Worm (Caenorhabditis elegans) whole organism, L2 larva: ENCODE measurements around the gene C25F9.15.
A peak's percentile ranks its signal among the peaks of the same experiment; 100 is the strongest.

Source experiments
- C34F6.9 ChIP-seq: fragments of 150-350 bp; optimal IDR thresholded peaks from 2 replicates; lab custom pipeline; 2014; ENCODE audit warnings: missing biosample characterization, missing genetic modification characterization
- F13H6.1 ChIP-seq: sonication (generic microtip); optimal IDR thresholded peaks from 2 replicates; lab custom pipeline; 2016; ENCODE audit warnings: missing genetic modification characterization, missing compliant biosample characterization
- R02D3.7 ChIP-seq: fragments of 150-350 bp; optimal IDR thresholded peaks from 2 replicates; lab custom pipeline; 2014; ENCODE audit warnings: missing biosample characterization, missing genetic modification characterization
- Y55F3AM.14 ChIP-seq: fragments of 200-800 bp; sonication (Bioruptor generic); optimal IDR thresholded peaks from 2 replicates; lab custom pipeline; 2018; ENCODE audit warnings: mild to moderate bottlenecking, missing genetic modification characterization, missing compliant biosample characterization
- ZK546.5 ChIP-seq: sonication (generic microtip); optimal IDR thresholded peaks from 2 replicates; lab custom pipeline; 2017; ENCODE audit warnings: missing biosample characterization, missing genetic modification characterization
- alr-1 ChIP-seq: fragments of 150-350 bp; optimal IDR thresholded peaks from 2 replicates; lab custom pipeline; 2014; ENCODE audit warnings: missing biosample characterization, missing genetic modification characterization
- aly-2 ChIP-seq: fragments of 150-350 bp; optimal IDR thresholded peaks from 2 replicates; lab custom pipeline; 2014; ENCODE audit warnings: missing biosample characterization, missing genetic modification characterization
- ama-1 ChIP-seq: fragments of 150-350 bp; optimal IDR thresholded peaks from 2 replicates; lab custom pipeline; 2018; ENCODE audit warnings: inconsistent platforms
- blmp-1 ChIP-seq: sonication (generic microtip); optimal IDR thresholded peaks from 2 replicates; lab custom pipeline; 2017; ENCODE audit warnings: missing genetic modification characterization, mild to moderate bottlenecking, missing compliant biosample characterization, antibody characterized with exemption, moderate library complexity; ENCODE audit not compliant: insufficient read depth
- ceh-16 ChIP-seq: fragments of 150-350 bp; optimal IDR thresholded peaks from 2 replicates; lab custom pipeline; 2014; ENCODE audit warnings: missing biosample characterization, missing genetic modification characterization
- dmd-4 ChIP-seq: sonication (generic microtip); optimal IDR thresholded peaks from 2 replicates; lab custom pipeline; 2017; ENCODE audit warnings: missing biosample characterization, missing genetic modification characterization
- egl-27 ChIP-seq: sonication (generic microtip); optimal IDR thresholded peaks from 3 replicates; lab custom pipeline; 2017; ENCODE audit warnings: missing biosample characterization, missing genetic modification reagents, missing genetic modification characterization
- elt-1 ChIP-seq: fragments of 150-350 bp; optimal IDR thresholded peaks from 2 replicates; lab custom pipeline; 2014; ENCODE audit warnings: missing biosample characterization, missing genetic modification characterization
- elt-3 ChIP-seq: sonication (generic microtip); optimal IDR thresholded peaks from 2 replicates; lab custom pipeline; 2017; ENCODE audit warnings: missing biosample characterization, missing genetic modification characterization
- fos-1 ChIP-seq: fragments of 150-350 bp; optimal IDR thresholded peaks from 2 replicates; lab custom pipeline; 2014; ENCODE audit warnings: missing biosample characterization, missing genetic modification characterization
- gmeb-1 ChIP-seq: fragments of 150-350 bp; optimal IDR thresholded peaks from 2 replicates; lab custom pipeline; 2014; ENCODE audit warnings: missing biosample characterization, missing genetic modification characterization
- lin-11 ChIP-seq: fragments of 150-350 bp; sonication (generic microtip); optimal IDR thresholded peaks from 2 replicates; lab custom pipeline; 2014; ENCODE audit warnings: missing biosample characterization, missing genetic modification characterization, inconsistent platforms, mixed read lengths
- lin-13 ChIP-seq: fragments of 150-350 bp; optimal IDR thresholded peaks from 2 replicates; lab custom pipeline; 2014; ENCODE audit warnings: missing biosample characterization, missing genetic modification reagents, missing genetic modification characterization
- lsy-2 ChIP-seq, 2 experiments: fragments of 150-350 bp in 1 of 2; sonication (generic microtip) in 1 of 2; optimal IDR thresholded peaks; 2 replicates each; lab custom pipeline; 2014 to 2017; ENCODE audit warnings: missing biosample characterization in 2 of 2, missing genetic modification characterization in 2 of 2
- mbf-1 ChIP-seq: sonication (generic microtip); optimal IDR thresholded peaks from 2 replicates; lab custom pipeline; 2017; ENCODE audit warnings: missing biosample characterization, missing genetic modification characterization
- mdl-1 ChIP-seq, 2 experiments: fragments of 150-350 bp in 1 of 2; sonication (generic microtip) in 1 of 2; optimal IDR thresholded peaks; 2 replicates each; lab custom pipeline; 2017; ENCODE audit warnings: missing biosample characterization in 2 of 2, missing genetic modification characterization in 2 of 2
- nhr-10 ChIP-seq: sonication (generic microtip); optimal IDR thresholded peaks from 2 replicates; lab custom pipeline; 2017; ENCODE audit warnings: missing biosample characterization, missing genetic modification characterization
- nhr-11 ChIP-seq: fragments of 150-350 bp; optimal IDR thresholded peaks from 2 replicates; lab custom pipeline; 2014; ENCODE audit warnings: missing biosample characterization, missing genetic modification characterization
- nhr-12 ChIP-seq: fragments of 150-350 bp; optimal IDR thresholded peaks from 2 replicates; lab custom pipeline; 2014; ENCODE audit warnings: missing biosample characterization, missing genetic modification characterization
- nhr-23 ChIP-seq: fragments of 150-350 bp; optimal IDR thresholded peaks from 2 replicates; lab custom pipeline; 2014; ENCODE audit warnings: missing biosample characterization, missing genetic modification reagents, missing genetic modification characterization
- nhr-237 ChIP-seq: fragments of 150-350 bp; optimal IDR thresholded peaks from 2 replicates; lab custom pipeline; 2014; ENCODE audit warnings: missing biosample characterization, missing genetic modification characterization
- peb-1 ChIP-seq: fragments of 150-350 bp; optimal IDR thresholded peaks from 2 replicates; lab custom pipeline; 2014; ENCODE audit warnings: missing biosample characterization, missing genetic modification characterization
- skn-1 ChIP-seq: sonication (generic microtip); optimal IDR thresholded peaks from 2 replicates; lab custom pipeline; 2017; ENCODE audit warnings: missing biosample characterization, missing genetic modification characterization
- sma-3 ChIP-seq: sonication (generic microtip); optimal IDR thresholded peaks from 2 replicates; lab custom pipeline; 2016; ENCODE audit warnings: missing genetic modification reagents, missing genetic modification characterization, missing compliant biosample characterization
- sma-9 ChIP-seq, 2 experiments: fragments of 150-350 bp in 1 of 2; sonication (generic microtip) in 1 of 2; optimal IDR thresholded peaks; 2 replicates each; lab custom pipeline; 2014 to 2016; ENCODE audit warnings: missing genetic modification characterization in 2 of 2, mild to moderate bottlenecking in 1 of 2, missing biosample characterization in 1 of 2, missing compliant biosample characterization in 1 of 2, missing genetic modification reagents in 1 of 2, moderate library complexity in 1 of 2
- unc-39 ChIP-seq: fragments of 150-350 bp; optimal IDR thresholded peaks from 2 replicates; lab custom pipeline; 2014; ENCODE audit warnings: missing biosample characterization, missing genetic modification characterization
- unc-55 ChIP-seq: fragments of 150-350 bp; sonication (generic microtip); optimal IDR thresholded peaks from 3 replicates; lab custom pipeline; 2014; ENCODE audit warnings: missing biosample characterization, missing genetic modification reagents, missing genetic modification characterization
- ztf-1 ChIP-seq: fragments of 200-800 bp; sonication (Bioruptor generic); conservative IDR thresholded peaks from 2 replicates; pipeline ENCODE4 v1.3.6; 2022; ENCODE audit warnings: missing genetic modification characterization, missing compliant biosample characterization
- ztf-11 ChIP-seq: sonication (generic microtip); optimal IDR thresholded peaks from 2 replicates; lab custom pipeline; 2017; ENCODE audit warnings: missing biosample characterization, missing genetic modification characterization
- ztf-4 ChIP-seq: fragments of 150-350 bp; optimal IDR thresholded peaks from 2 replicates; lab custom pipeline; 2014; ENCODE audit warnings: missing biosample characterization, missing genetic modification characterization

Gene C25F9.15

ce11 chrV:19398882-19399281, 19.1 kb upstream of the C25F9.15 start, which contains the start of gene C25F9.13:
C25F9.13 (minus strand) TSS chrV:19398982.
- TF ChIP-seq elt-1 (tag; lab: Kevin White, UChicago) (no peak), ztf-11 (tag; lab: Kevin White, UChicago) (no peak), mbf-1 (tag; lab: Kevin White, UChicago) (no peak), dmd-4 (no peak), elt-3 (tag; lab: Kevin White, UChicago) (no peak), ceh-16 (no peak), mdl-1 (tag; optimal IDR thresholded peaks at IDR 0.05; lab: Kevin White, UChicago) (no peak), R02D3.7 (tag; lab: Kevin White, UChicago) (no peak), nhr-10 (tag; lab: Kevin White, UChicago) (no peak), skn-1 (tag; lab: Kevin White, UChicago) (no peak)

DNA sequence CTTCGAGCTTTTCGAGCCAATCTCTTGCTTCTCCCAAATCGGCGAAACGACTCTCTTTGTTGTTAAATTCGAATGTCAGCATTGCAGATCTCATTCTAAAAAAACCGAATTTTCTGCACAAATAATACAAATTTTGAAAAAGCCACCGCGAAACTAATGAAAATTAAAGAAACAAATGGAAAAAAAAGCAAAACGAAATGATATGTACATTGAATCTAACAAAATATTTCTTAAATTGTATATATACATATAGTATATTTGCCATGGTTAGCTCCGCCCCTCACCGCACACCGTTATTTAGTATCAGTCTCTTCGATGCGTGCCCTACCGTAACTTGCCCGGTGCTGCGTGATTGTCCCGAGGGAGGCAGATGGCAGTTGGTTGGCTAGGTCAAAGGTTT, 17.3 kb upstream of the C25F9.15 start, which contains the start of gene srw-86:
Gene srw-86 (minus strand): TSS at position 101 of the 400 bp plus-strand sequence.
- TF ChIP-seq nhr-11 (tag; lab: Kevin White, UChicago) (no peak), lsy-2 (tag; optimal IDR thresholded peaks at IDR 0.05; lab: Kevin White, UChicago) (no peak), nhr-10 (tag; lab: Kevin White, UChicago) (no peak), peb-1 (tag; lab: Kevin White, UChicago) (no peak), sma-3 (GFP tag; lab: Kevin White, UChicago) (no peak), dmd-4 (no peak), alr-1 (tag; lab: Kevin White, UChicago) (no peak), aly-2 (tag; lab: Kevin White, UChicago) (no peak), nhr-12 (tag; lab: Kevin White, UChicago) (no peak), lin-13 (GFP tag; lab: Kevin White, UChicago) (no peak), lin-11 (tag; lab: Kevin White, UChicago) (no peak), F13H6.1 (tag; lab: Kevin White, UChicago) (no peak), nhr-237 (tag; lab: Kevin White, UChicago) (no peak), Y55F3AM.14 (GFP tag; lab: Kevin White, UChicago) (no peak), ztf-4 (tag; lab: Kevin White, UChicago) (no peak), ama-1 (lab: Kevin White, UChicago) (no peak), C34F6.9 (tag; lab: Kevin White, UChicago) (no peak)

DNA sequence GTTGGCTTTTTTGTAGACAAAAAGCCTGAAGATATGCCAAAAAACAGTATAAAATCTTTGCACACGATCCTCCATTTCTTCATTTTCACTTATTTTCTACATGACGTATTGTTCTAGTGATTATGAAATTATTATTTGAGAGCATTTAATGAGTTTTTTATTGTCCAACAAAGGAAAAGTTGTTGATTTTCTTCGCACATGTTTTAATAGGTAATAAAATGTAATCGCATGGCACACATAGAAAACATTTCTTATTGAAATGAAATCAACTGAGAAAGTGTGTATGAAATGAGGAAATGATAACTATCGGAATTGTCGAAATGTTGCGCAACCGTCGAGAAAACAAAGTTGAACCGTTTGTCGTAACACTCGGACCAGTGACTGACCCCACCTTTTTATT, 16.5 kb upstream of the C25F9.15 start:
- TF ChIP-seq fos-1 (tag; lab: Kevin White, UChicago) (peak; percentile 11), ama-1 (lab: Kevin White, UChicago) (no peak)

DNA sequence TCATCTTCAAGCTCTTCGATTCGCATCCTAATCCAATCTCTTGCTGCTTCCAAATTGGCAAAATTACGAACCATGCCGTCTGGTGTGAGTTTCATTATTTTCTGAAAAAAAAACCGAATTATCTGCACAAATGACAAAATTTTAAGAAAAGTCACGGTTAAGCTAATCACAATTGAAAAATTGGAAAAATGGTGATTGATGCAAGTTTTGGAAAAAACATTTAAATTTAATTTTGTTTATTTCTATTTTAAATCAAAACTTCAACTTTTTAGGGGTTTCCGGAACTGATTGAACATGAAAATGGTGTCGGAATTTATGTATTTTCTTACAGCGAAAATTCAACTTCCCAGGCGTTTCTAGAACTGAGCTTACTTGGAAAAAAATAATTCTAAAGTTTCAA, 15.1 kb upstream of the C25F9.15 start, which contains the start of gene C25F9.12:
Gene C25F9.12 (minus strand): TSS at position 101 of the 400 bp plus-strand sequence.
- TF ChIP-seq elt-1 (tag; lab: Kevin White, UChicago), result no peak
- no peak for TF ChIP-seq Y55F3AM.14 (GFP tag; lab: Kevin White, UChicago)
- TF ChIP-seq, all 48 proteins: peak for 0

- no peak for TF ChIP-seq nhr-23
- no peak for TF ChIP-seq ztf-1 (GFP tag; lab: Robert Waterston, UW)
- no peak for TF ChIP-seq nhr-10 (tag; lab: Kevin White, UChicago)
- no peak for TF ChIP-seq nhr-12 (tag; lab: Kevin White, UChicago)
- no peak for TF ChIP-seq sma-9 (GFP tag; optimal IDR thresholded peaks at IDR 0.05; lab: Kevin White, UChicago)
- TF ChIP-seq sma-9 (tag; optimal IDR thresholded peaks at IDR 0.05; lab: Kevin White, UChicago), result no peak
- no peak for TF ChIP-seq peb-1 (tag; lab: Kevin White, UChicago)
- no peak for TF ChIP-seq lin-13 (GFP tag; lab: Kevin White, UChicago)
- TF ChIP-seq skn-1 (tag; lab: Kevin White, UChicago), result no peak
- no peak for TF ChIP-seq R02D3.7 (tag; lab: Kevin White, UChicago)
- TF ChIP-seq mdl-1 (tag; optimal IDR thresholded peaks at IDR 0.05; lab: Kevin White, UChicago), result no peak
- TF ChIP-seq fos-1 (tag; lab: Kevin White, UChicago), result no peak
- no peak for TF ChIP-seq Y55F3AM.14 (GFP tag; lab: Kevin White, UChicago)
- TF ChIP-seq ZK546.5 (tag; lab: Kevin White, UChicago), result no peak
- no peak for TF ChIP-seq unc-55 (GFP tag; lab: Kevin White, UChicago)
- TF ChIP-seq unc-39 (tag; lab: Kevin White, UChicago), result no peak
- TF ChIP-seq gmeb-1 (tag; lab: Kevin White, UChicago), result no peak
- no peak for TF ChIP-seq ztf-11 (tag; lab: Kevin White, UChicago)
- TF ChIP-seq egl-27, result no peak
- no peak for TF ChIP-seq blmp-1 (tag; lab: Kevin White, UChicago)
Observed at ce11 chrV:19403619-19404018, 14.3 kb upstream of the C25F9.15 start.
